Worm (Caenorhabditis elegans) whole organism, L4 larva: ENCODE data around the gene Y41E3.1.

Source experiments
- F49E8.2 ChIP-seq: sonication (generic microtip); optimal IDR thresholded peaks from 2 replicates; lab custom pipeline; 2016; ENCODE audit warnings: missing compliant biosample characterization, mild to moderate bottlenecking, missing genetic modification characterization, borderline replicate concordance
- R02D3.7 ChIP-seq: fragments of 150-350 bp; sonication (generic microtip); optimal IDR thresholded peaks from 3 replicates; lab custom pipeline; 2014; ENCODE audit warnings: missing biosample characterization, missing genetic modification characterization
- Y48G9A.11 ChIP-seq: fragments of 200-800 bp; sonication (Bioruptor generic); IDR thresholded peaks from 2 replicates; pipeline ENCODE4 v1.3.6; 2022; ENCODE audit warnings: missing genetic modification reagents, missing genetic modification characterization, missing compliant biosample characterization
- ZK337.2 ChIP-seq: fragments of 200-800 bp; sonication (Bioruptor generic); IDR thresholded peaks from 2 replicates; pipeline ENCODE4 v1.3.6; 2022; ENCODE audit warnings: missing genetic modification reagents, missing genetic modification characterization, missing compliant biosample characterization
- aha-1 ChIP-seq: fragments of 150-350 bp; peaks from one replicate; lab custom pipeline; 2014; ENCODE audit warnings: missing biosample characterization, missing genetic modification characterization
- ceh-20 ChIP-seq: fragments of 200-800 bp; sonication (Bioruptor generic); IDR thresholded peaks from 2 replicates; pipeline ENCODE4 v1.3.6; 2022; ENCODE audit warnings: missing genetic modification reagents, missing genetic modification characterization, missing compliant biosample characterization
- ceh-82 ChIP-seq: sonication (generic microtip); optimal IDR thresholded peaks from 2 replicates; lab custom pipeline; 2017; ENCODE audit warnings: missing biosample characterization, missing genetic modification characterization
- daf-12 ChIP-seq: fragments of 150-350 bp; optimal IDR thresholded peaks from 2 replicates; lab custom pipeline; 2014; ENCODE audit warnings: missing biosample characterization, missing genetic modification reagents, missing genetic modification characterization
- dpl-1 ChIP-seq: fragments of 150-350 bp; optimal IDR thresholded peaks from 2 replicates; lab custom pipeline; 2014; ENCODE audit warnings: missing biosample characterization, missing genetic modification reagents, missing genetic modification characterization
- dve-1 ChIP-seq: sonication (generic microtip); optimal IDR thresholded peaks from 2 replicates; lab custom pipeline; 2017; ENCODE audit warnings: antibody characterized with exemption, mild to moderate bottlenecking, missing genetic modification characterization, missing compliant biosample characterization; ENCODE audit not compliant: insufficient read depth
- hlh-11 ChIP-seq: fragments of 200-800 bp; sonication (Bioruptor generic); optimal IDR thresholded peaks from 2 replicates; lab custom pipeline; 2018; ENCODE audit warnings: mild to moderate bottlenecking, missing genetic modification characterization, missing compliant biosample characterization
- hlh-30 ChIP-seq: sonication (generic microtip); optimal IDR thresholded peaks from 2 replicates; lab custom pipeline; 2017; ENCODE audit warnings: antibody characterized with exemption, mild to moderate bottlenecking, missing genetic modification characterization, missing compliant biosample characterization; ENCODE audit not compliant: insufficient read depth
- lim-7 ChIP-seq: fragments of 200-800 bp; sonication (Bioruptor generic); IDR thresholded peaks from 2 replicates; pipeline ENCODE4 v1.3.6; 2022; ENCODE audit warnings: missing genetic modification characterization, missing compliant biosample characterization
- lin-38 ChIP-seq: fragments of 200-800 bp; sonication (Bioruptor generic); IDR thresholded peaks from 2 replicates; pipeline ENCODE4 v1.3.6; 2022; ENCODE audit warnings: missing genetic modification reagents, missing genetic modification characterization, missing compliant biosample characterization
- lin-39 ChIP-seq: fragments of 150-350 bp; optimal IDR thresholded peaks from 2 replicates; lab custom pipeline; 2014; ENCODE audit warnings: missing biosample characterization, missing genetic modification reagents, missing genetic modification characterization
- lsy-2 ChIP-seq, 2 experiments: fragments of 150-350 bp in 1 of 2; sonication (generic microtip) in 1 of 2; optimal IDR thresholded peaks; 2 replicates each; lab custom pipeline; 2014 to 2017; ENCODE audit warnings: missing biosample characterization in 2 of 2, missing genetic modification characterization in 2 of 2
- mdt-29 ChIP-seq: fragments of 200-800 bp; sonication (Bioruptor generic); IDR thresholded peaks from 2 replicates; pipeline ENCODE4 v1.3.6; 2022; ENCODE audit warnings: missing genetic modification reagents, missing genetic modification characterization, missing compliant biosample characterization
- mes-2 ChIP-seq: sonication (generic microtip); optimal IDR thresholded peaks from 2 replicates; lab custom pipeline; 2016; ENCODE audit warnings: missing genotype, mild to moderate bottlenecking, missing genetic modification characterization, missing compliant biosample characterization; ENCODE audit not compliant: poor library complexity, severe bottlenecking
- nhr-11 ChIP-seq: fragments of 150-350 bp; optimal IDR thresholded peaks from 2 replicates; lab custom pipeline; 2014; ENCODE audit warnings: missing biosample characterization, missing genetic modification characterization
- nhr-237 ChIP-seq: sonication (generic microtip); optimal IDR thresholded peaks from 2 replicates; lab custom pipeline; 2017; ENCODE audit warnings: missing biosample characterization, missing genetic modification characterization
- nhr-28 ChIP-seq: fragments of 150-350 bp; optimal IDR thresholded peaks from 2 replicates; lab custom pipeline; 2014; ENCODE audit warnings: missing biosample characterization, missing genetic modification characterization
- nhr-6 ChIP-seq: fragments of 150-350 bp; optimal IDR thresholded peaks from 2 replicates; lab custom pipeline; 2014; ENCODE audit warnings: missing biosample characterization, missing genetic modification characterization
- nhr-76 ChIP-seq: fragments of 150-350 bp; optimal IDR thresholded peaks from 2 replicates; lab custom pipeline; 2014; ENCODE audit warnings: missing biosample characterization, missing genetic modification characterization
- pha-4 ChIP-seq, 2 experiments: fragments of 150-350 bp in 1 of 2; fragments of 200-800 bp in 1 of 2; sonication (Bioruptor generic) in 1 of 2; IDR thresholded peaks in 1 of 2; optimal IDR thresholded peaks in 1 of 2; 2 replicates each; pipeline versions ENCODE4 v1.3.6 to Lab custom; 2014 to 2022; ENCODE audit warnings: missing genetic modification characterization in 2 of 2, missing genetic modification reagents in 2 of 2, missing biosample characterization in 1 of 2, missing compliant biosample characterization in 1 of 2
- rbr-2 ChIP-seq: sonication (generic microtip); optimal IDR thresholded peaks from 2 replicates; lab custom pipeline; 2016; ENCODE audit warnings: missing genotype, missing genetic modification characterization, missing compliant biosample characterization
- set-16 ChIP-seq: fragments of 200-800 bp; sonication (Bioruptor generic); IDR thresholded peaks from 2 replicates; pipeline ENCODE4 v1.3.6; 2022; ENCODE audit warnings: missing genetic modification reagents, missing genetic modification characterization, missing compliant biosample characterization
- snpc-1.2 ChIP-seq: fragments of 200-800 bp; sonication (Bioruptor generic); IDR thresholded peaks from 2 replicates; pipeline ENCODE4 v1.3.6; 2022; ENCODE audit warnings: missing genetic modification reagents, missing genetic modification characterization, missing compliant biosample characterization
- unc-130 ChIP-seq: sonication (generic microtip); optimal IDR thresholded peaks from 2 replicates; lab custom pipeline; 2016; ENCODE audit warnings: missing genetic modification reagents, missing genetic modification characterization, missing compliant biosample characterization
- unc-62 ChIP-seq, 3 experiments: fragments of 150-350 bp in 1 of 3; sonication (generic microtip); optimal IDR thresholded peaks in 2 of 3; peaks in 1 of 3; 1 replicate in 1 of 3; 2 replicates in 2 of 3; lab custom pipeline; 2014 to 2017; ENCODE audit warnings: missing biosample characterization in 3 of 3, missing genetic modification characterization in 3 of 3, missing genetic modification reagents in 3 of 3, missing genotype in 1 of 3
- zfp-3 ChIP-seq: fragments of 200-800 bp; sonication (Bioruptor generic); conservative IDR thresholded peaks from 2 replicates; pipeline ENCODE4 v1.3.6; 2022; ENCODE audit warnings: missing genetic modification reagents, missing genetic modification characterization, missing compliant biosample characterization

Y41E3.1 gene

DNA sequence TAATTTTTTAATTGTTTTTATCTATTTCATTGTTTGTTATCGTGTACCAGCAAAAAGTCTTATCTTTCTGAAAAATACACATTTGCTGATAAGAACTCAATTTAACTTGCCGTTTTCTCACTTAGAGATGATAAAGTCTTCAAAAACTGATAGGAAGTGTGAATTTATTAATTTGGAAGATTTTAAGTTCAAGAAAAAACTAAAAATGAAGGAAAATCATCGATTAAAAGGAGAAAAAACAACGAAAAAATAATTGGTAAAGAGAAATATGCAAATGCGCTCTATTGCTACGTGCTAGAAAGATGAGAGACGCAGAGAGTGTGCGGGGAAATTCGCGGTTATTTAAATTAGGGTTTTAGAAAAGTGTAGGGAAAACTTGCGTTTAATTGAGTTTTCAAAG is 701 bp upstream of the Y41E3.1 start (continued):
- TF ChIP-seq lin-39 (tag; lab: Kevin White, UChicago): no peak
- no peak for TF ChIP-seq lim-7 (GFP tag; lab: Robert Waterston, UW)
- peak; percentile 89 for TF ChIP-seq nhr-6 (tag; lab: Kevin White, UChicago)
- TF ChIP-seq dve-1: peak; percentile 62
- TF ChIP-seq hlh-11 (tag; lab: Kevin White, UChicago): no peak
- peak; percentile 30 for TF ChIP-seq aha-1 (tag; lab: Kevin White, UChicago)
- no peak for TF ChIP-seq mdt-29 (GFP tag; lab: Robert Waterston, UW)
- peak; percentile 44 for TF ChIP-seq hlh-30 (tag; lab: Kevin White, UChicago)
- peak; percentile 48 for TF ChIP-seq F49E8.2 (tag; lab: Kevin White, UChicago)

DNA sequence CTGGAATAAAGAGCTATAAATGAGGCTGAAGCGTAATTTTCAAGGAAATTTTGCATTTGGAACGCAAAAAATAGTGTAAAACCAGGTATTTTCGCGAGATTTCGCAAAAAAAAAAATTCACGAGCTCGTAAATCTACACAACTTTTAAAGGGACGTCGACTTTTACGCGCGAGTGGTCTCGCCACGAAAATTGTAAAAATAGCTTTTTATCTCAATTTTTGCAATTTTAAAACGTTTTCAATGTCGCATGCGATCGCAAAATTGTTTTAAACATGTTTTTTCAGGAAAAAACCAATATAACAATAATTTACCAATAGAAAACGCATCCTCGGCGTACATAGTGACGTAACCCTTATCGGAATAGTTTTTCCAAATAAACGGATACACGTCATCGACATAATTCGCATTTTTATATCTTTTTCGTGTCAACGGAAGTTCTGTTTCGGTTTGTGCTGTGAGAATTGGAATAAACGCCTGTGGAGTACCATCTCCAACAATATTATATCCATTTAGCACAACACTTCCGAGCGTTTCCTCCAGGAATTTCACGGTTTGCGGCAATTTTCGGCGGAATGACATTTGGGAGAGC is 1.9 kb downstream of the Y41E3.1 start:
- peak; percentile 51 for TF ChIP-seq mes-2 (tag; lab: Kevin White, UChicago)
- TF ChIP-seq aha-1 (tag; lab: Kevin White, UChicago): peak; percentile 75
- no peak for TF ChIP-seq daf-12
- 0 out of 2 replicates have a peak, but pooled peaks have one; percentile 8 for TF ChIP-seq Y48G9A.11
- TF ChIP-seq lin-38 (GFP tag; lab: Robert Waterston, UW): peak; percentile 77
- TF ChIP-seq snpc-1.2 (GFP tag; lab: Robert Waterston, UW): peak; percentile 95
- TF ChIP-seq R02D3.7 (tag; lab: Kevin White, UChicago): peak; percentile 64
- peak; percentile 32 for TF ChIP-seq unc-130 (GFP tag; lab: Kevin White, UChicago)
- no peak for TF ChIP-seq rbr-2
- TF ChIP-seq nhr-76 (tag; lab: Kevin White, UChicago): no peak
- peak; percentile 22 for TF ChIP-seq dpl-1 (GFP tag; lab: Kevin White, UChicago)
- TF ChIP-seq, all 104 proteins: peak for 8

DNA sequence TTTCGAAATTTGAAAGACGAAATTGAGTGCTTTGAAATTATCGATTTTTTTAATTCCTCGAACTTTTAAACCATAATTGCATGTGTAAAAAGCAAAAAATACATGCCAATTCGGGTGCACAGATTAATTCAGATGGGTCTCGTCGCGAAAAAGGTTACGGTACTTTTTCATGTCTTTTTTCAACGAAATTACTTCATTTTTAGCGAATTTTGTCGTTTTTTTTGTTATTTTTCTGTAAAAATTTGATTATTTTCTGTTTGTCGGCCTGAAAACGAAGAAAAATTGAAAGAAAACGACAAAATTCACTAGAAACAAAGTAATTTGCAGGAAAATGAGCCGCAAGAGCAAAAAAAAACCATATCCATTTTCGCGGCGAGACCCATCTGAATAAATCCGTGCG is 3.8 kb downstream of the Y41E3.1 start:
- TF ChIP-seq ceh-82 (tag; lab: Kevin White, UChicago): no peak
- no peak for TF ChIP-seq nhr-28 (tag; lab: Kevin White, UChicago)
- peak in 1 of 2 experiments; percentile 55 for TF ChIP-seq lsy-2 (tag; optimal IDR thresholded peaks at IDR 0.05; lab: Kevin White, UChicago)
- no peak for TF ChIP-seq ceh-20

DNA sequence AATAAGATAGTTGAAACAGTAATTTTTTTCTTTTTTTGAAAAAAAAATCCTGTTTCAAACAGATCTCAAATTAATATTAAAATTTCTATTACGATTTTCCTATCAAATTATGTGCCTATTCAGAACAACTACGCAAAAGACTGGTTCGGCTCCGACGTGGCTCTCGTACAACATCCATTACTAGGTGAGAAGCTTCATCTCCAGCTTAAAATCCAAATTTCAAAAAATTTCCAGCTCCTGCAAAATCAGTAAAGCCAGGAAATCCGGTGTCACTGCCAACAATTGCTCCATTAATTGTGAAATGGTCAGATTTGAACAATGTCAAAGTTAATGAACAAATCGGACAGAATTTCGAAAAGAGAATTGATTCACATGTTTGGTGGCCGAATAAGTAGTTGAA is 4.9 kb downstream of the Y41E3.1 start:
- TF ChIP-seq lin-38 (GFP tag; lab: Robert Waterston, UW) (peak; percentile 52), nhr-237 (no peak), ZK337.2 (GFP tag; lab: Robert Waterston, UW) (no peak), Y48G9A.11 (0 out of 2 replicates have a peak, but pooled peaks have one; percentile 17), pha-4 (GFP tag; IDR thresholded peaks at IDR 0.05; lab: Robert Waterston, UW) (0 out of 2 replicates have a peak, but pooled peaks have one; percentile 11), pha-4 (tag; optimal IDR thresholded peaks at IDR 0.05; lab: Kevin White, UChicago) (no peak), snpc-1.2 (GFP tag; lab: Robert Waterston, UW) (peak; percentile 79), zfp-3 (no peak), nhr-11 (tag; lab: Kevin White, UChicago) (no peak), F49E8.2 (tag; lab: Kevin White, UChicago) (peak; percentile 64)

DNA sequence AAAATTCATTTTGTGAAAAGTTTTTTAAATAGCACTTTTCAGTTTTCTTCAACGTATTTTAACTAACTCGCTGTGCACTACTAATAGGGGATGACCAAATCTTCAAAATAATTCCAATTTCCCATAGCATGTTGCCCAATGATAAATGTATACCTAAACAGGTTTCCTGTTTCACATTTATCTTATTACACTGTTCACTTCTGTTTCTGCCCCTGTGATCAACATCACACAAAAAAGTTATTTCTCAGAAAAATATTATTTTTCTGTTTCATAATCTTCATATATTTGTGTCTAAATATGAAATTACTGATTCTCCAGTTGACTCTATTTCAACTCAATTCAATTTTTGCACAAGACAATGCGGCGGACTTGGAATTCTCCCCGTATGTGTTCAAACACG is 8.2 kb downstream of the Y41E3.1 start, which contains the start of gene Y41E3.22:
TSS of gene Y41E3.22 (plus strand) at position 243 of the 400 bp plus-strand sequence.
- TF ChIP-seq unc-62 (GFP tag; optimal IDR thresholded peaks at IDR 0.05 in 1 of 2; lab: Kevin White, UChicago): peak in 1 of 2 experiments; percentile 90
- no peak for TF ChIP-seq unc-62 (tag; optimal IDR thresholded peaks at IDR 0.05; lab: Kevin White, UChicago)
- TF ChIP-seq set-16 (GFP tag; lab: Robert Waterston, UW): no peak
- peak; percentile 69 for TF ChIP-seq aha-1 (tag; lab: Kevin White, UChicago)
